Worm (Caenorhabditis elegans) whole organism, late embryonic: Measurements from ENCODE around the gene F25B5.5.

Experiments
- ceh-2 ChIP-seq: sonication (generic microtip); optimal IDR thresholded peaks from 2 replicates; lab custom pipeline; 2016; ENCODE audit warnings: missing genotype, missing genetic modification characterization, missing compliant biosample characterization
- fkh-6 ChIP-seq: sonication (generic microtip); optimal IDR thresholded peaks from 2 replicates; lab custom pipeline; 2016; ENCODE audit warnings: missing genetic modification characterization, missing compliant biosample characterization
- nhr-232 ChIP-seq: sonication (generic microtip); optimal IDR thresholded peaks from 2 replicates; lab custom pipeline; 2016; ENCODE audit warnings: missing genetic modification characterization, missing compliant biosample characterization
- tbx-2 ChIP-seq: sonication (generic microtip); optimal IDR thresholded peaks from 2 replicates; lab custom pipeline; 2016; ENCODE audit warnings: missing genetic modification characterization, missing compliant biosample characterization

ce11 chrIII:5932853-5933252, 13.1 kb downstream of the F25B5.5 start, which contains the start of gene zmp-1:
- TF ChIP-seq tbx-2 (tag; lab: Kevin White, UChicago) (no peak), ceh-2 (tag; lab: Kevin White, UChicago) (no peak), fkh-6 (no peak), nhr-232 (tag; lab: Kevin White, UChicago) (no peak)
